Fruit fly (Drosophila melanogaster) whole organism, wandering third instar larva: ENCODE data around the gene tsg.

Experiments
- Abd-B ChIP-seq: fragments of >200 bp; optimal IDR thresholded peaks from 2 replicates; lab custom pipeline; 2017; ENCODE audit warnings: missing biosample characterization, missing genetic modification characterization
- CG32264 ChIP-seq: fragments of 200-800 bp; sonication (Bioruptor generic); optimal IDR thresholded peaks from 2 replicates; lab custom pipeline; 2016; ENCODE audit warnings: missing biosample characterization, missing genetic modification characterization
- CG9705 ChIP-seq: fragments of 200-800 bp; sonication (Bioruptor generic); optimal IDR thresholded peaks from 2 replicates; lab custom pipeline; 2018; ENCODE audit warnings: missing biosample characterization, mild to moderate bottlenecking, missing genetic modification characterization
- CrebA ChIP-seq: fragments of 200-800 bp; sonication (Bioruptor generic); optimal IDR thresholded peaks from 2 replicates; lab custom pipeline; 2016; ENCODE audit warnings: missing biosample characterization, mild to moderate bottlenecking, missing genetic modification characterization, borderline replicate concordance
- Dfd ChIP-seq: fragments of >200 bp; optimal IDR thresholded peaks from 2 replicates; lab custom pipeline; 2017; ENCODE audit warnings: missing biosample characterization, missing genetic modification characterization
- Dif ChIP-seq: fragments of 200-275, 200-300 bp; sonication (Bioruptor generic); optimal IDR thresholded peaks from 2 replicates; lab custom pipeline; 2018; ENCODE audit warnings: missing biosample characterization, missing genetic modification characterization; ENCODE audit not compliant: partially characterized antibody
- GATAd ChIP-seq: sonication (Bioruptor generic); optimal IDR thresholded peaks from 2 replicates; lab custom pipeline; 2016; ENCODE audit warnings: missing biosample characterization, missing genetic modification characterization
- HLH106 ChIP-seq: fragments of 200-800 bp; optimal IDR thresholded peaks from 3 replicates; lab custom pipeline; 2019; ENCODE audit warnings: missing biosample characterization, mild to moderate bottlenecking, missing genetic modification characterization, moderate library complexity
- Hnf4 ChIP-seq: fragments of 200-800 bp; sonication (Bioruptor generic); optimal IDR thresholded peaks from 2 replicates; lab custom pipeline; 2016; ENCODE audit warnings: missing biosample characterization, mild to moderate bottlenecking, missing genetic modification characterization
- Hr78 ChIP-seq: fragments of >200 bp; optimal IDR thresholded peaks from 2 replicates; lab custom pipeline; 2017; ENCODE audit warnings: missing biosample characterization, missing genetic modification characterization
- Hr83 ChIP-seq: fragments of 200-300 bp; sonication (Bioruptor generic); optimal IDR thresholded peaks from 2 replicates; lab custom pipeline; 2016; ENCODE audit warnings: missing biosample characterization, mild to moderate bottlenecking, missing genetic modification characterization, moderate library complexity; ENCODE audit not compliant: poor library complexity, severe bottlenecking
- Jra ChIP-seq: sonication (Bioruptor generic); optimal IDR thresholded peaks from 2 replicates; lab custom pipeline; 2016; ENCODE audit warnings: missing biosample characterization, missing genetic modification characterization
- Mio ChIP-seq: sonication (Bioruptor generic); optimal IDR thresholded peaks from 2 replicates; lab custom pipeline; 2016; ENCODE audit warnings: missing biosample characterization, missing genetic modification characterization
- Myc ChIP-seq: fragments of >200 bp; optimal IDR thresholded peaks from 2 replicates; lab custom pipeline; 2017
- N ChIP-seq: fragments of >200 bp; optimal IDR thresholded peaks from 2 replicates; lab custom pipeline; 2018; ENCODE audit warnings: missing biosample characterization, missing external identifiers, missing genetic modification characterization
- OdsH ChIP-seq: fragments of 200-800 bp; sonication (Bioruptor generic); optimal IDR thresholded peaks from 2 replicates; lab custom pipeline; 2016; ENCODE audit warnings: missing biosample characterization, mild to moderate bottlenecking, missing genetic modification characterization
- Rel ChIP-seq, 2 experiments: fragments of 200-800 bp; sonication (Bioruptor generic) in 1 of 2; optimal IDR thresholded peaks; 2 replicates in 1 of 2; 3 replicates in 1 of 2; lab custom pipeline; 2016 to 2019; ENCODE audit warnings: mild to moderate bottlenecking in 2 of 2, missing biosample characterization in 2 of 2, missing genetic modification characterization in 2 of 2, moderate library complexity in 1 of 2
- Sp1 ChIP-seq: fragments of 200-800 bp; sonication (Bioruptor generic); optimal IDR thresholded peaks from 3 replicates; lab custom pipeline; 2019; ENCODE audit warnings: missing biosample characterization, mild to moderate bottlenecking, missing genetic modification characterization, moderate library complexity
- Vsx2 ChIP-seq: fragments of 200-300, 225-300 bp; sonication (Bioruptor generic); optimal IDR thresholded peaks from 2 replicates; lab custom pipeline; 2018; ENCODE audit warnings: missing biosample characterization, missing genetic modification characterization; ENCODE audit not compliant: partially characterized antibody
- br ChIP-seq: fragments of 200-800 bp; sonication (Bioruptor generic); optimal IDR thresholded peaks from 2 replicates; lab custom pipeline; 2016; ENCODE audit warnings: missing biosample characterization, missing genetic modification characterization
- brk ChIP-seq: fragments of 200-800 bp; sonication (Bioruptor generic); optimal IDR thresholded peaks from 2 replicates; lab custom pipeline; 2016; ENCODE audit warnings: missing biosample characterization, mild to moderate bottlenecking, missing genetic modification characterization
- dl ChIP-seq, 2 experiments: fragments of 175-275, 200-275 bp in 1 of 2; fragments of 200-275 bp in 1 of 2; sonication (Bioruptor generic); optimal IDR thresholded peaks; lab custom pipeline; 2018; ENCODE audit warnings: mild to moderate bottlenecking in 2 of 2, missing biosample characterization in 2 of 2, missing genetic modification characterization in 2 of 2, moderate library complexity in 2 of 2; ENCODE audit not compliant: partially characterized antibody in 2 of 2, insufficient read depth in 1 of 2
- dmrt93B ChIP-seq: fragments of 200-800 bp; sonication (Bioruptor generic); optimal IDR thresholded peaks from 2 replicates; lab custom pipeline; 2018; ENCODE audit warnings: missing biosample characterization, mild to moderate bottlenecking, missing genetic modification characterization
- dsf ChIP-seq: sonication (Bioruptor generic); optimal IDR thresholded peaks from 2 replicates; lab custom pipeline; 2016; ENCODE audit warnings: missing biosample characterization, missing genetic modification characterization, borderline replicate concordance
- ey ChIP-seq: fragments of 200-800 bp; sonication (Bioruptor generic); optimal IDR thresholded peaks from 2 replicates; lab custom pipeline; 2016; ENCODE audit warnings: missing biosample characterization, missing genetic modification characterization
- foxo ChIP-seq, 2 experiments: fragments of 200-800 bp; sonication (Bioruptor generic); optimal IDR thresholded peaks; 2 replicates in 1 of 2; 3 replicates in 1 of 2; lab custom pipeline; 2016 to 2017; ENCODE audit warnings: missing biosample characterization in 2 of 2, missing genetic modification characterization in 2 of 2
- fru ChIP-seq: fragments of 200-800 bp; sonication (Bioruptor generic); optimal IDR thresholded peaks from 3 replicates; lab custom pipeline; 2016; ENCODE audit warnings: missing biosample characterization, mild to moderate bottlenecking, missing genetic modification characterization
- h ChIP-seq: fragments of 200-800 bp; sonication (Bioruptor generic); optimal IDR thresholded peaks from 3 replicates; lab custom pipeline; 2016; ENCODE audit warnings: missing biosample characterization, mild to moderate bottlenecking, missing genetic modification characterization
- jim ChIP-seq: fragments of 175-275, 200-325 bp; sonication (Bioruptor generic); optimal IDR thresholded peaks from 2 replicates; lab custom pipeline; 2016; ENCODE audit warnings: missing biosample characterization, mild to moderate bottlenecking, missing genetic modification characterization
- lola ChIP-seq: fragments of >200 bp; optimal IDR thresholded peaks from 2 replicates; lab custom pipeline; 2017; ENCODE audit warnings: missing biosample characterization, missing genetic modification characterization
- pan ChIP-seq: fragments of >200 bp; optimal IDR thresholded peaks from 2 replicates; lab custom pipeline; 2017
- psq ChIP-seq: fragments of 200-800 bp; sonication (Bioruptor generic); optimal IDR thresholded peaks from 3 replicates; lab custom pipeline; 2017; ENCODE audit warnings: missing biosample characterization, mild to moderate bottlenecking, missing genetic modification characterization, moderate library complexity
- rgr ChIP-seq: fragments of 200-800 bp; sonication (Bioruptor generic); optimal IDR thresholded peaks from 3 replicates; lab custom pipeline; 2016; ENCODE audit warnings: missing biosample characterization, mild to moderate bottlenecking, missing genetic modification characterization
- sage ChIP-seq: fragments of 200-800 bp; sonication (Bioruptor generic); optimal IDR thresholded peaks from 2 replicates; lab custom pipeline; 2016; ENCODE audit warnings: missing biosample characterization, mild to moderate bottlenecking, missing genetic modification characterization
- sv ChIP-seq: fragments of 200-800 bp; sonication (Bioruptor generic); optimal IDR thresholded peaks from 3 replicates; lab custom pipeline; 2016; ENCODE audit warnings: missing biosample characterization, missing genetic modification characterization
- tai ChIP-seq: sonication (Bioruptor generic); optimal IDR thresholded peaks from 2 replicates; lab custom pipeline; 2016; ENCODE audit warnings: missing biosample characterization, missing genetic modification characterization
- usp ChIP-seq: fragments of >200 bp; optimal IDR thresholded peaks from 2 replicates; lab custom pipeline; 2017; ENCODE audit warnings: missing biosample characterization, missing genetic modification characterization
- woc ChIP-seq: sonication (Bioruptor generic); optimal IDR thresholded peaks from 2 replicates; lab custom pipeline; 2016; ENCODE audit warnings: missing biosample characterization, mild to moderate bottlenecking, missing genetic modification characterization

The tsg gene

dm6 chrX:12003437-12004394, 15.0 kb upstream of the tsg start, which contains the start of gene fw:
TSS of gene fw (minus strand) at chrX:12003914.
- TF ChIP-seq dsf (GFP tag; lab: Kevin White, UChicago) (no peak), CG32264 (GFP tag; lab: Kevin White, UChicago) (peak; percentile 49), N (GFP tag; lab: Kevin White, UChicago) (no peak), br (peak; percentile 87), OdsH (GFP tag; lab: Kevin White, UChicago) (peak; percentile 69), Vsx2 (GFP tag; lab: Kevin White, UChicago) (peak; percentile 69), Mio (GFP tag; lab: Kevin White, UChicago) (no peak), sv (peak; percentile 3), Myc (lab: Kevin White, UChicago) (no peak), GATAd (GFP tag; lab: Kevin White, UChicago) (no peak), Sp1 (peak; percentile 70), CG9705 (GFP tag; lab: Kevin White, UChicago) (peak; percentile 4), rgr (GFP tag; lab: Kevin White, UChicago) (peak; percentile 81), HLH106 (tag; lab: Kevin White, UChicago) (peak; percentile 80), Hr83 (GFP tag; lab: Kevin White, UChicago) (no peak), fru (GFP tag; lab: Kevin White, UChicago) (peak; percentile 86), h (GFP tag; lab: Kevin White, UChicago) (peak; percentile 88), Dfd (GFP tag; lab: Kevin White, UChicago) (no peak), pan (lab: Kevin White, UChicago) (no peak), Rel (GFP tag; optimal IDR thresholded peaks at IDR 0.05; lab: Kevin White, UChicago) (no peak), Rel (tag; optimal IDR thresholded peaks at IDR 0.05; lab: Kevin White, UChicago) (peak; percentile 25), dmrt93B (GFP tag; lab: Kevin White, UChicago) (no peak), Hnf4 (GFP tag; lab: Kevin White, UChicago) (peak; percentile 72), tai (no peak), woc (GFP tag; lab: Kevin White, UChicago) (peak; percentile 83), Dif (GFP tag; lab: Kevin White, UChicago) (no peak), ey (GFP tag; lab: Kevin White, UChicago) (peak; percentile 90), brk (peak; percentile 30), sage (GFP tag; lab: Kevin White, UChicago) (no peak), Abd-B (GFP tag; lab: Kevin White, UChicago) (no peak), Hr78 (GFP tag; lab: Kevin White, UChicago) (no peak), jim (GFP tag; lab: Kevin White, UChicago) (no peak), CrebA (GFP tag; lab: Kevin White, UChicago) (peak; percentile 6), lola (GFP tag; lab: Kevin White, UChicago) (no peak), Jra (GFP tag; lab: Kevin White, UChicago) (no peak), usp (GFP tag; lab: Kevin White, UChicago) (no peak), foxo (GFP tag; optimal IDR thresholded peaks at IDR 0.05; lab: Kevin White, UChicago) (peak; percentile 26 to 79), psq (GFP tag; lab: Kevin White, UChicago) (peak; percentile 62), dl (GFP tag; optimal IDR thresholded peaks at IDR 0.05; lab: Kevin White, UChicago; ENCODE audit: insufficient read depth in 1 of 2, partially characterized antibody in 2 of 2) (no peak)

- TF ChIP-seq OdsH (GFP tag; lab: Kevin White, UChicago) = no peak
- no peak for TF ChIP-seq HLH106 (tag; lab: Kevin White, UChicago)
- no peak for TF ChIP-seq dsf (GFP tag; lab: Kevin White, UChicago)
Observed at dm6 chrX:12001005-12001404, 12.3 kb upstream of the tsg start.
